Fruit fly (Drosophila melanogaster) whole organism, adult: ENCODE measurements around the gene CG14074.

ENCODE experiments used
- CG12768 ChIP-seq: fragments of 200-800 bp; sonication (Bioruptor generic); optimal IDR thresholded peaks from 2 replicates; lab custom pipeline; 2017; ENCODE audit warnings: missing biosample characterization, missing genetic modification characterization, mild to moderate bottlenecking, moderate library complexity, missing genetic modification reagents
- CG14711 ChIP-seq: fragments of 200-800 bp; sonication (Bioruptor generic); optimal IDR thresholded peaks from 2 replicates; lab custom pipeline; 2018; ENCODE audit warnings: missing biosample characterization, mild to moderate bottlenecking, missing genetic modification characterization, moderate library complexity
- CG1620 ChIP-seq: fragments of 200-800 bp; sonication (Bioruptor generic); optimal IDR thresholded peaks from 2 replicates; lab custom pipeline; 2016; ENCODE audit warnings: missing biosample characterization, missing genetic modification characterization
- CG33017 ChIP-seq: fragments of 200-800 bp; sonication (Bioruptor generic); optimal IDR thresholded peaks from 2 replicates; lab custom pipeline; 2018; ENCODE audit warnings: missing biosample characterization, mild to moderate bottlenecking, missing genetic modification characterization, moderate library complexity
- Clk ChIP-seq: fragments of 200-800 bp; sonication (Bioruptor generic); optimal IDR thresholded peaks from 2 replicates; lab custom pipeline; 2017; ENCODE audit warnings: missing biosample characterization, missing genetic modification characterization
- Crg-1 ChIP-seq: fragments of 200-800 bp; sonication (Bioruptor generic); optimal IDR thresholded peaks from 2 replicates; lab custom pipeline; 2016; ENCODE audit warnings: missing biosample characterization, missing genetic modification characterization
- Hr96 ChIP-seq: fragments of 200-800 bp; sonication (Bioruptor generic); optimal IDR thresholded peaks from 2 replicates; lab custom pipeline; 2016; ENCODE audit warnings: missing biosample characterization, missing genetic modification characterization
- bab1 ChIP-seq: fragments of 200-800 bp; sonication (Bioruptor generic); optimal IDR thresholded peaks from 3 replicates; lab custom pipeline; 2019; ENCODE audit warnings: missing biosample characterization, mild to moderate bottlenecking, missing genetic modification characterization, moderate library complexity
- cnc ChIP-seq, 2 experiments: fragments of >200 bp; optimal IDR thresholded peaks; 2 replicates each; lab custom pipeline; 2017
- kay ChIP-seq: fragments of 200-800 bp; sonication (Bioruptor generic); peaks from one replicate; lab custom pipeline; 2016; ENCODE audit warnings: missing biosample characterization, missing genetic modification characterization, borderline replicate concordance
- toe ChIP-seq: fragments of 200-800 bp; sonication (Bioruptor generic); optimal IDR thresholded peaks from 2 replicates; lab custom pipeline; 2016; ENCODE audit warnings: missing biosample characterization, missing genetic modification characterization

DNA sequence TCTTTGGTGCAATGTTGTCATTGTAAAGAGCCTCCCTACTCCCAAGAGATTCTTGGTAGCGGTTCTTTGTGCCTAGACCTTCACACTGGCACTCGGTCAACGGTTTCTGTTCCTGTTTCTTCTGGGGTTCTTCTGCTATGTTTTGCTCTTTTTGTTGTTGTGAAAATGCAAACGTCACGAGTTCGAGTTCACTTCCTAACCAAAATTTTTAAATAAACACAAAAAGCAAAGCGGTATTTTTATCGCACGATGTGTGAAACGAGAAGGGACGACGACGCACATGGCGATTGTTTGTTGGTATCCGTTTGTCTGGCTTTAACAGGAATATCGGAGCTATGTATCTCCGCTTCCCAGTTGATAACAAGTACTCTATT lies 26.0 kb upstream of the CG14074 start:
- TF ChIP-seq CG12768 (GFP tag; lab: Kevin White, UChicago) (no peak), Hr96 (GFP tag; lab: Kevin White, UChicago) (no peak), CG1620 (no peak), bab1 (GFP tag; lab: Kevin White, UChicago) (no peak), CG14711 (no peak), kay (no peak), CG33017 (no peak), Clk (no peak), cnc (optimal IDR thresholded peaks at IDR 0.05; lab: Kevin White, UChicago) (no peak), toe (GFP tag; lab: Kevin White, UChicago) (no peak), Crg-1 (GFP tag; lab: Kevin White, UChicago) (no peak)
